Worm (Caenorhabditis elegans) whole organism, midembryonic: ENCODE results near the gene dcr-1.
A peak's percentile ranks its signal among the peaks of the same experiment; 100 is the strongest.

Experiments used
- T22C8.4 ChIP-seq: fragments of 200-800 bp; sonication (Bioruptor generic); IDR thresholded peaks from 2 replicates; pipeline ENCODE4 v1.3.6; 2022; ENCODE audit warnings: missing genetic modification characterization, missing compliant biosample characterization
- cog-1 ChIP-seq: sonication (generic microtip); optimal IDR thresholded peaks from 2 replicates; lab custom pipeline; 2016; ENCODE audit warnings: missing genetic modification characterization, missing compliant biosample characterization
- flt-1 ChIP-seq: fragments of 200-800 bp; sonication (Bioruptor generic); IDR thresholded peaks from 2 replicates; pipeline ENCODE4 v1.3.6; 2022; ENCODE audit warnings: missing genetic modification characterization, missing compliant biosample characterization
- klf-2 ChIP-seq: fragments of 200-800 bp; sonication (Bioruptor generic); conservative IDR thresholded peaks from 2 replicates; pipeline ENCODE4 v1.3.6; 2022; ENCODE audit warnings: missing genetic modification reagents, missing genetic modification characterization, missing compliant biosample characterization
- med-1 ChIP-seq: sonication (generic microtip); optimal IDR thresholded peaks from 2 replicates; lab custom pipeline; 2017; ENCODE audit warnings: missing genetic modification characterization, mild to moderate bottlenecking, missing compliant biosample characterization, antibody characterized with exemption, missing genetic modification reagents; ENCODE audit not compliant: insufficient read depth
- ref-1 ChIP-seq: fragments of 200-800 bp; sonication (Bioruptor generic); conservative IDR thresholded peaks from 2 replicates; pipeline ENCODE4 v1.3.6; 2022; ENCODE audit warnings: missing genetic modification reagents, missing genetic modification characterization, missing compliant biosample characterization
- tab-1 ChIP-seq: fragments of 200-800 bp; sonication (Bioruptor generic); IDR thresholded peaks from 2 replicates; pipeline ENCODE4 v1.3.6; 2022; ENCODE audit warnings: missing genetic modification characterization, missing compliant biosample characterization
- ztf-23 ChIP-seq: fragments of 200-800 bp; sonication (Bioruptor generic); IDR thresholded peaks from 2 replicates; pipeline ENCODE4 v1.3.6; 2022; ENCODE audit warnings: missing genetic modification reagents, missing genetic modification characterization, missing compliant biosample characterization
- ztf-29 ChIP-seq: fragments of 200-800 bp; sonication (Bioruptor generic); IDR thresholded peaks from 2 replicates; pipeline ENCODE4 v1.3.6; 2022; ENCODE audit warnings: missing genetic modification reagents, missing genetic modification characterization, missing compliant biosample characterization

The dcr-1 gene

DNA sequence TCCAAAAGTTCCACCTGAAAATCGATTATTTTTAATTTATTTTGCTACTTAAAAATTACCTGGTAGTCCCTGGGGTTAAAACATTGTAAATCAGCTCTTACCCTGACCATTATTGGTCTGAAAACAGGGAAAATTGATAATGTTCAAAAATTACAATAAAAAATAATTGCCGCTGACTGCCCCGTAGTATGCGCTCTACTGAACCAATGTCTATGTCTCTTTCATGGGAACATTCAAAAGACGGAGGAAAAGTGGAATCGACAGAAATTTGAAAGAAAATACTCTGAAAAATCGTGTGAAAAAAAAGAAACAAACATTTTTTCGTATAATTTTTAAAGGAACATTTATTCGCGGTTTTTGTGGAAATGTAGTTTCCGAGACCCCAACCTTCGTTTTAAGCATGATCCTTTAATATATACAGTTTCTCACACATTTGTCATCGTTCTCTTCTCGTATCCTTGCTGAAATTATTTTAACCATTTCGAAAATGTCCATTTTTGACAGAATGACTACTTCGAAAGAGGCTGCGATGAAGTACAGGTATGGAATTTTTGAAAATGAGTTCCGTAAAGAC, at the start of gene dcr-1, which contains the start of gene apc-2:
dcr-1 (minus strand) TSS at position 117 of the 574 bp plus-strand sequence.
apc-2 (plus strand) TSS at position 465 of the 574 bp plus-strand sequence.
- TF ChIP-seq ztf-29 (GFP tag; lab: Robert Waterston, UW): no peak
- no peak for TF ChIP-seq flt-1 (GFP tag; lab: Robert Waterston, UW)
- no peak for TF ChIP-seq ztf-23 (GFP tag; lab: Robert Waterston, UW)
- TF ChIP-seq ref-1 (GFP tag; lab: Robert Waterston, UW): no peak
- no peak for TF ChIP-seq tab-1
- no peak for TF ChIP-seq T22C8.4 (GFP tag; lab: Robert Waterston, UW)
- TF ChIP-seq med-1 (GFP tag; lab: Kevin White, UChicago): no peak
- no peak for TF ChIP-seq cog-1 (tag; lab: Kevin White, UChicago)
- TF ChIP-seq klf-2: no peak

DNA sequence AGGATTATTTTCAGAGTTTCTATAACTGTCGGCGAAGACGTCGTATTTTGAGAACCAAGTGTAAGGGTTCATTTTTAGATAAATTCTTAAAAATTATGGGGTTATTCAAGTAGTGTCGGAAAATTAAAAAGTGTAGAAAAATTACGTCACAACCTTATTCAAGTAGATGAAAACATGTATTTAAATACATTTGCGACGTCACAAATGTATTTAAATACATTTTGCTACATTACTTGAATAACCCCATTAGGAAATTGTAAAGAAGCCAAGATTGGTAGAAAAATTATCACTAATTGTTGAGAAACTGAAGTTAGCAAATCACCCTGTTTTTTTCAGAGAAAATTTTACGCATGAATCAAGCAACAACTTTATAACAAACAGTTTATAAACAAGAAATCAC, 49.1 kb upstream of the dcr-1 start:
- no peak for TF ChIP-seq klf-2
- TF ChIP-seq ztf-23 (GFP tag; lab: Robert Waterston, UW): no peak
- TF ChIP-seq flt-1 (GFP tag; lab: Robert Waterston, UW): no peak
- no peak for TF ChIP-seq cog-1 (tag; lab: Kevin White, UChicago)

DNA sequence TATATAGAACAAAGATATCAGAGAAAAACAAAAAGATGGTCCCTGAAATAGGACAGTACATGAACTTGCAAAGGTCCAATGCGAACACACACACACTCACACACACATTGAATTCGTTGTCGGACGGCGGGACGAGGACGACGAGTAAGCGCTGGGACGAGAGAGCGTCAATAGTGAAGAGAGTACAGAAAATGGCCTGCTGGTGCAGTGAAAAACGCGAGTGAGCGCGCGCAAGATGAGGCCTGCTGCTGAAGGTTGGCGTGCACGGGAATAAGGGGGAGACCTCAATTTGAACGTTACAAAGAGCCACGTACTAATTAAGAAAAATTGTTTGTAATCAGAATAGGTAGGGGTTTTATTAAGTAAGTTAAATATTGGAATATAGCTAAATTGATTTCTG, 46.9 kb upstream of the dcr-1 start:
- TF ChIP-seq tab-1: no peak
- TF ChIP-seq T22C8.4 (GFP tag; lab: Robert Waterston, UW): no peak
- 0 out of 2 replicates have a peak, but pooled peaks have one; percentile 11 for TF ChIP-seq klf-2
- TF ChIP-seq flt-1 (GFP tag; lab: Robert Waterston, UW): no peak
- no peak for TF ChIP-seq ztf-23 (GFP tag; lab: Robert Waterston, UW)
- no peak for TF ChIP-seq ref-1 (GFP tag; lab: Robert Waterston, UW)
- no peak for TF ChIP-seq ztf-29 (GFP tag; lab: Robert Waterston, UW)
- TF ChIP-seq cog-1 (tag; lab: Kevin White, UChicago): no peak

DNA sequence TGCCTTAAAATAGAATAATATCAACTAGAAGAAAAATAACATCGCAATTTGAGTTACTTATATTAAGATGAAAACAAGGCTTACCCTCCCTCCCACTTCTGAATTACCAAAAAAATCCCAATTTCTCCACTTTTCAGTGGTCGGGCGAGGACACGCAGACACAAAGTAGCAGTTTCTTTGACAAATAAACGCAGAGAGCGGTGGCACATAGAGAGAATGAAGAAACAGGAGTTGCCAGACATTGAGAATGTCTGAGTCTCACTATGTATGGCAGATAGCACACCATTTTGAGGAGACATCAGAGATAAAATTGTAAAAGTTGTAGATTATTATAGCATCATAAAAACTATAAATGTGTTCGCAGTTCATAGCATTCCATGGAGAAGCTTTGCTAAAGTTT, 45.2 kb upstream of the dcr-1 start:
- TF ChIP-seq T22C8.4 (GFP tag; lab: Robert Waterston, UW) (no peak), ref-1 (GFP tag; lab: Robert Waterston, UW) (no peak), klf-2 (no peak), flt-1 (GFP tag; lab: Robert Waterston, UW) (no peak), cog-1 (tag; lab: Kevin White, UChicago) (peak; percentile 23), ztf-29 (GFP tag; lab: Robert Waterston, UW) (peak; percentile 55; the same call in 1 of the 2 replicates)

DNA sequence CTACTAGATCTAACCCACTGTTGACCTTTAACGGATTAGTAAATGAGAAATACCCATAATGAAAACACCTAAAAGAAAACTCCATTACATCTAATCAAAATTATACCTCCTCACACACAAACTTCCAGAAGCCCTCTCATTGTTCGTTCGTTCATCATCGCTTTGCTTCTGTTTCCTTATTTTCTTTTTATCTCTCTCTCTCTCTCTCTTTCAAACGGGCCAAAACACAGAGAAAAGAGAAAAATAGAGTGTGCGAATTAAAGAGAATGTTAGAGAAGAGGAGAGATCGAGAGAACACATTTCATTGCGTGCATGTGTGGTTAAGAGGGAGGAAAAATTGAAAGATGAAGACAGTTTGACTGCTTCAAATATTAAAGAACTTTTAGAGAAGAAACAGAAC, 44.2 kb upstream of the dcr-1 start:
- TF ChIP-seq klf-2 (no peak), flt-1 (GFP tag; lab: Robert Waterston, UW) (no peak), T22C8.4 (GFP tag; lab: Robert Waterston, UW) (no peak), cog-1 (tag; lab: Kevin White, UChicago) (peak; percentile 21), med-1 (GFP tag; lab: Kevin White, UChicago) (no peak), ref-1 (GFP tag; lab: Robert Waterston, UW) (no peak)

DNA sequence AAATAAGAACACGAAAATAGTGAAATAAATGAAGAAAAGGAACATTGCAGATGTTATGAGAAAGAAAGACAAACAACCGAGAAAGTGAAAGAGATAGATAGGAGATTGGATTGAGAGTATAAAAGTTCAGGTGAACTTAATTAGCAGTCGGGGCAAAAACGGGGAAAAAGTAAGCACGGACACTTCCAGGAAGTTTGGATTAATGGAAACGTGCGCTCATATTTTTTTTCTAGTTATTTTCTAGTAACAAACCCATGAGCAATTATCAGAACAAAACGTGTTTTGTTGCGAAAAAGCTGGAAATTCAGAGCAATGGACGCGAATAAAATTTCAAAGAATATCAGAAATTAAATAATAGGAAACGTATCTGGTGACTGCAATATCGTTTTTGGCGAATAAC, 41.8 kb upstream of the dcr-1 start:
- no peak for TF ChIP-seq cog-1 (tag; lab: Kevin White, UChicago)
- TF ChIP-seq ztf-29 (GFP tag; lab: Robert Waterston, UW): no peak
- TF ChIP-seq ztf-23 (GFP tag; lab: Robert Waterston, UW): no peak
- TF ChIP-seq tab-1: no peak
- TF ChIP-seq ref-1 (GFP tag; lab: Robert Waterston, UW): no peak
- no peak for TF ChIP-seq T22C8.4 (GFP tag; lab: Robert Waterston, UW)
- TF ChIP-seq med-1 (GFP tag; lab: Kevin White, UChicago): no peak
- no peak for TF ChIP-seq klf-2

DNA sequence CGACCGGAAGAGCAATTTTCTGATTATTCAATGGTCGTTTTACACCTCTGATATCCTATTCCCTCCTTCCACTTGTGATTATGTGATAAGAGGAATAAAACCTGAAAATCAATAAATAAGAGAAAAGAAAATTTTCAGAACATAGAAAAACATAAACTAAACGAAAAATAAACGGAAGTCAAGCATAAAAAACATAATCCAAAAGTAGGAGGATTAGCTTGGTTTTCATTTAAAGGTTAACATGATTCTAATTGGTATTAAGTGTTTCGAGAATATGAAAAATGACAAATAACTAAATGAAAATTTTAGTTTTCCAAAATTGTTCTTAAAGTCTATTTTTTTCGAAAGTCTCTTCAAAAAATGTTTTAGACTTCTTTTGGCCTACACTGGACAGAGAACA, 41.1 kb upstream of the dcr-1 start, which contains the start of gene gei-8:
gei-8 (minus strand) TSS at position 101 of the 400 bp plus-strand sequence.
- TF ChIP-seq klf-2 (no peak), ref-1 (GFP tag; lab: Robert Waterston, UW) (no peak), tab-1 (no peak)

DNA sequence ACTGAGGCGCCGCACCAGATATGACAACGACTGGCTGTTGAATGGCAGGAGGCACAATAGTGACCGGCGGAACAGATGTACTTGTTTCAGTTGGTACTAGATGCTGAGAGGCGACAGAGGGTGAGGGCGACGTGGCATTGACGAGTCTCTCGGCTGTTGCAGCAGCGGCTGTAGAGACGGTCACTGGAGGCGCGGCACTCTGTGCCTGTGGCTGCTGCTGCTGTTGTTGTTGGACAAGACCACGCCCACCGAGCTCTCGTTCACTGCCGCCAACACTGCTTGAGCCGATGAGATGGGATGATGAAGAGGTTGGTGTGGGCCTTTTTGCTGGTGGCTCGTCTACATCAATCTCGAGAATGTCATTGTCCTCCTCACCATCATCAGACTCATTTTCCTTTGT, 37.1 kb upstream of the dcr-1 start:
- no peak for TF ChIP-seq ztf-29 (GFP tag; lab: Robert Waterston, UW)
- no peak for TF ChIP-seq med-1 (GFP tag; lab: Kevin White, UChicago)
- no peak for TF ChIP-seq tab-1

DNA sequence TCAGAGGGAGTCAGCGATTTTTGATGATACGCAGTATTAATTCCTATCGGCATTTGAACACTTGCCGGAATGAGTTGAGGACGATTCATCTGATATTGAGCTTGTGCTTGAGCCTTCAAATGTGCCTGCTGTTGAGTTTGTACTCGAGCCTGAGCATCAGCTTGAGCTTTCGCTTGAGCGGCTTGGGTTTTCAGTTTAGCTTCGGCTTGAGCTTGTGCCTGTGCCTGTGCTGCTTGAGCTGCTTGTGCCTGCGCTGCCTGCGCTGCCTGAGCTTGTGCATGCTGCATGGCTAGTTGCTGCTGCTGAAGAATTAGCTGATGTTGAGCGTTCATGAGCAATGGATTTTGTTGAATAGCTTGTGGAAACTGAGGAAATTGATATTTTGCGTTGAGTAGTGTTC, 35.8 kb upstream of the dcr-1 start:
- TF ChIP-seq ztf-29 (GFP tag; lab: Robert Waterston, UW) (no peak), tab-1 (no peak), ztf-23 (GFP tag; lab: Robert Waterston, UW) (no peak), T22C8.4 (GFP tag; lab: Robert Waterston, UW) (no peak), klf-2 (no peak), med-1 (GFP tag; lab: Kevin White, UChicago) (no peak), cog-1 (tag; lab: Kevin White, UChicago) (no peak), flt-1 (GFP tag; lab: Robert Waterston, UW) (no peak), ref-1 (GFP tag; lab: Robert Waterston, UW) (no peak)

DNA sequence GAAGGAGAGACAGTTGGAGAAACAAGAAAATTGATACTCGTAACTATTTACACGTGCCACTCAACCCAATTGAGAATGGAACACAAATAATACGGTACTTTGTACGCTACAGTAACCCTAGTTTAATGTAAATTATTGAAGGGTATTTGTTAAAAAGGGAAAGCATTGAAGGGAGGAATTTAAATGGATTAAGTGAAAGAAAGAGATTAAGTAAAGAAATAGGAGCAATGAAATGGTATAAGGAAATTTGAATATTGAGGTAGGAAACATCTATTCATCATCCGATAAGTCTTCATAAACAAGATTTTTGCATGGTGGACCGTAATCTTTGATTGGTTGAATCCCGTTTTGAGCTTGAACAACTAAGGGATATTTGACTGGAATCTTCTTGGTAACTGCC, 31.3 kb upstream of the dcr-1 start:
- TF ChIP-seq cog-1 (tag; lab: Kevin White, UChicago) (no peak), tab-1 (no peak), T22C8.4 (GFP tag; lab: Robert Waterston, UW) (no peak)
